Worm (Caenorhabditis elegans): ENCODE measurements around the gene sna-2.

- TF ChIP-seq W03F9.2 (tag; optimal IDR thresholded peaks at IDR 0.05), result no peak
- no peak for TF ChIP-seq him-1 (tag; optimal IDR thresholded peaks at IDR 0.05)
These were observed 42.6 kb downstream of the sna-2 start for ce11 chrIV:9734861-9735260.
